Worm (Caenorhabditis elegans): Measurements from ENCODE around the gene F26A1.1.

F26A1.1 gene

DNA sequence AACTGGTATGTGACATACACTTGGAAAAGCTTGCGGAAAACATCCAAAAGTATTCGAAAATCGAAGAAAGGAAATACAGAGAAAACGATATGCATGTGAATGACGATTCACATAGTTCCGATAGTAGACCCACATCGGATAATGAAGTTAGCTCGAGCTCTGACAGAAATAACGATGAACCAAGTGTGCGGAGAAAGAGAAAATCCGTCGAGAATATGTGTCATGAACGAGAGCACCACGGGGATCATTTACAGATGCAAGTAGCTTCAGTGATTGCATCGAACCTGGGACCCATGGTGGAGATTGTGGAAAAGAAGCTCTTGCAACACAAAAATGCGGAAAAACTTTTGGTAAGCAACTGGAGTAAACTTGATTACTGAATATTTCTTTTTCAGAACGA is 6.7 kb downstream of the F26A1.1 start:
- TF ChIP-seq T23F11.4 (GFP tag; optimal IDR thresholded peaks at IDR 0.05) (no peak), lin-11 (tag; optimal IDR thresholded peaks at IDR 0.05) (no peak), mec-3 (tag; optimal IDR thresholded peaks at IDR 0.05; ENCODE audit: borderline replicate concordance) (no peak), sox-2 (GFP tag; IDR thresholded peaks at IDR 0.05) (no peak), ets-4 (tag; optimal IDR thresholded peaks at IDR 0.05) (no peak), nhr-232 (tag; optimal IDR thresholded peaks at IDR 0.05) (no peak), ceh-9 (tag; optimal IDR thresholded peaks at IDR 0.05) (no peak), elt-2 (tag; optimal IDR thresholded peaks at IDR 0.05) (no peak), ceh-48 (tag; optimal IDR thresholded peaks at IDR 0.05) (no peak), lim-6 (tag; optimal IDR thresholded peaks at IDR 0.05) (no peak), syd-9 (tag; optimal IDR thresholded peaks at IDR 0.05) (no peak)

- TF ChIP-seq sox-2 (GFP tag; IDR thresholded peaks at IDR 0.05) (no peak), pag-3 (tag; optimal IDR thresholded peaks at IDR 0.05; ENCODE audit: borderline replicate concordance) (no peak), ceh-31 (tag; optimal IDR thresholded peaks at IDR 0.05) (no peak), odd-2 (tag; optimal IDR thresholded peaks at IDR 0.05) (no peak), C38D4.7 (GFP tag; optimal IDR thresholded peaks at IDR 0.05) (no peak), syd-9 (tag; optimal IDR thresholded peaks at IDR 0.05) (no peak), rnt-1 (tag; optimal IDR thresholded peaks at IDR 0.05) (no peak), pat-9 (tag; optimal IDR thresholded peaks at IDR 0.05) (no peak), ceh-34 (tag; optimal IDR thresholded peaks at IDR 0.05) (no peak), zip-5 (tag; optimal IDR thresholded peaks at IDR 0.05) (no peak), hlh-13 (GFP tag; optimal IDR thresholded peaks at IDR 0.05) (no peak), nhr-11 (tag; optimal IDR thresholded peaks at IDR 0.05) (no peak), ets-4 (tag; optimal IDR thresholded peaks at IDR 0.05) (no peak), pqm-1 (tag; optimal IDR thresholded peaks at IDR 0.05) (no peak), gmeb-2 (tag; optimal IDR thresholded peaks at IDR 0.05) (no peak), tbx-7 (tag; optimal IDR thresholded peaks at IDR 0.05) (no peak), elt-4 (tag; optimal IDR thresholded peaks at IDR 0.05) (no peak), unc-42 (tag; optimal IDR thresholded peaks at IDR 0.05) (no peak), pax-1 (tag; optimal IDR thresholded peaks at IDR 0.05) (no peak), hlh-30 (tag; optimal IDR thresholded peaks at IDR 0.05; ENCODE audit: insufficient read depth) (no peak)
These were observed 8.7 kb downstream of the F26A1.1 start, which contains the start of gene C35D10.6 for ce11 chrIII:4859039-4859438. Gene C35D10.6 (plus strand): TSS chrIII:4859339.

DNA sequence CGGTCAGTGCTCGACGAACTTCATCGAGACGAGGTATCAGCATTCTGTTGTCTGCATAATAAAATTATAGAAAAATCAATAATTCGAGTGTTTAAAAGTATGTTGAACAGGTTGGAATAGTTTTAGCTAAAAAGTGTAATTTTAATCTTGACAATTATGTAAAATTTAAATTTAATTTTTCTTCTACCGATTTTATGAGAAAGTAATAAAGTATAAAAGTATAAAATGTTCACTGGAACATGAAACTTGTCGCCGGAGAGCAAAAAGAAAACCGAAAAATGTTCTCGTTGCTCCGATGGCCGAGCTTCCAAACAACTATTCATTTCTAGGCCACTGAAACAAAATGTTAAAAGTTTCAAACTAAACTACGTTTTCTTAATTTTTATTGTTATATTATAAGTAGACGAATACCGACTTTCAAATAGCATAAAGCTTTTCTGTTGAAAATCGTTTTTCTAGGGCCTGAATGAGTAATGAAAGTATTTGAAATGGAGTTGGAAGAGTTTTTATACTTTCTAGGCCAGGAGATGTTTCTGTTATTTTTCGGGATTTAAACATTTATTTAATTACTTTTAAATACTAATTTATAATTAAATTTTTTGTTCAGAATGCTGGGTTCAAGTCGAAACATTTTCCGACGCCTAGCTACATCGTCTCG is 11.6 kb downstream of the F26A1.1 start, which contains the start of the genes C35D10.10 and C35D10.5:
TSS of gene C35D10.10 (minus strand) at position 51 of the 658 bp plus-strand sequence.
TSS of gene C35D10.5 (plus strand) at position 608 of the 658 bp plus-strand sequence.
- TF ChIP-seq ceh-9 (tag; optimal IDR thresholded peaks at IDR 0.05), result no peak
- peak; percentile 66 for TF ChIP-seq ceh-2 (tag; optimal IDR thresholded peaks at IDR 0.05)
- TF ChIP-seq ceh-31 (tag; optimal IDR thresholded peaks at IDR 0.05), result peak; percentile 37
- no peak for TF ChIP-seq pat-9 (tag; optimal IDR thresholded peaks at IDR 0.05)
- TF ChIP-seq elt-2 (tag; optimal IDR thresholded peaks at IDR 0.05), result peak; percentile 13
- peak; percentile 28 for TF ChIP-seq tbx-7 (tag; optimal IDR thresholded peaks at IDR 0.05)
- peak; percentile 83 for TF ChIP-seq ets-4 (tag; optimal IDR thresholded peaks at IDR 0.05)
- peak; percentile 31 for TF ChIP-seq zip-5 (tag; optimal IDR thresholded peaks at IDR 0.05)

DNA sequence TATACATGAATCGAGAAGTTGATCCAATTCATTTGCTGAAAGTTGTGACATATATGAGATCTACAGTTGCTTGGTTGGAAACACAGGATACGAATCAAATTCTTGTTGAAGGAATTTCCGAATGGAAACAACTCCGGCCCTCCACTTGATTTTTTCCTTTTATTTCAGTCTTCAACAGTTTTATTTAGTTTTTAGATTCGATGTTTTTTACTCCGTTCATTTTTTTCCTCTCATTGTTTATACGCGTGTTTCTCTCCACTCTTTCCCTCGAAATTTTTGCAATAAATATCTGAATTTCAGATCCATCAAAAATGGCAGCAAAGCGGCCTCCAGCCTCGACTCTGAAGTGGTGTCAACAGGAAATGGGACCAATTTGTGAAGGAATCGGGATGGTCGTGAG is 12.8 kb downstream of the F26A1.1 start, which contains the start of gene coq-8:
TSS of gene coq-8 (plus strand) at position 301 of the 400 bp plus-strand sequence.
- TF ChIP-seq fax-1 (tag; optimal IDR thresholded peaks at IDR 0.05), result no peak
- no peak for TF ChIP-seq unc-42 (tag; optimal IDR thresholded peaks at IDR 0.05)
- TF ChIP-seq hlh-8 (tag; optimal IDR thresholded peaks at IDR 0.05), result no peak
- no peak for TF ChIP-seq ceh-6 (GFP tag; optimal IDR thresholded peaks at IDR 0.05)
- no peak for TF ChIP-seq tbx-7 (tag; optimal IDR thresholded peaks at IDR 0.05)
- no peak for TF ChIP-seq ceh-19 (GFP tag; optimal IDR thresholded peaks at IDR 0.05)
- TF ChIP-seq C08G9.2 (tag; optimal IDR thresholded peaks at IDR 0.05), result no peak
- no peak for TF ChIP-seq T23F11.4 (GFP tag; optimal IDR thresholded peaks at IDR 0.05)
- TF ChIP-seq lin-11 (tag; optimal IDR thresholded peaks at IDR 0.05), result no peak
- no peak for TF ChIP-seq hlh-6 (tag; optimal IDR thresholded peaks at IDR 0.05)
- TF ChIP-seq ref-2 (tag; optimal IDR thresholded peaks at IDR 0.05), result no peak
- TF ChIP-seq rnt-1 (tag; optimal IDR thresholded peaks at IDR 0.05), result no peak
- no peak for TF ChIP-seq npax-4 (tag; optimal IDR thresholded peaks at IDR 0.05)
- TF ChIP-seq sox-2 (GFP tag; IDR thresholded peaks at IDR 0.05), result no peak
- no peak for TF ChIP-seq ceh-24 (tag; optimal IDR thresholded peaks at IDR 0.05)
- no peak for TF ChIP-seq fkh-6 (tag; optimal IDR thresholded peaks at IDR 0.05)
- no peak for TF ChIP-seq zip-5 (tag; optimal IDR thresholded peaks at IDR 0.05)
- no peak for TF ChIP-seq odd-2 (tag; optimal IDR thresholded peaks at IDR 0.05)
